Worm (Caenorhabditis elegans): ENCODE data around the gene klf-3.

- TF ChIP-seq dpl-1 (GFP tag; optimal IDR thresholded peaks at IDR 0.05) (no peak), ztf-3 (GFP tag; optimal IDR thresholded peaks at IDR 0.05) (no peak), snpc-3.4 (tag; optimal IDR thresholded peaks at IDR 0.05) (no peak), fkh-3 (tag; optimal IDR thresholded peaks at IDR 0.05) (no peak), ztf-6 (GFP tag; IDR thresholded peaks at IDR 0.05) (no peak), T07F8.4 (tag; optimal IDR thresholded peaks at IDR 0.05) (no peak), F55B11.4 (tag; optimal IDR thresholded peaks at IDR 0.05; ENCODE audit: borderline replicate concordance, insufficient read depth) (no peak), F57A8.1 (GFP tag; optimal IDR thresholded peaks at IDR 0.05) (no peak), F57C9.4 (tag; optimal IDR thresholded peaks at IDR 0.05) (no peak), madf-10 (tag; optimal IDR thresholded peaks at IDR 0.05) (no peak), nhr-179 (tag; optimal IDR thresholded peaks at IDR 0.05) (no peak), ama-1 (optimal IDR thresholded peaks at IDR 0.05) (no peak), ama-1 (GFP tag; optimal IDR thresholded peaks at IDR 0.05) (no peak), hlh-26 (GFP tag; conservative IDR thresholded peaks at IDR 0.05) (no peak)
Observed at ce11 chrII:6591000-6591399, 25.7 kb upstream of the klf-3 start.

All from whole organism, young adult.